Fruit fly (Drosophila melanogaster): ENCODE data around the gene CG43317.

Gene CG43317

dm6 chr3R:15827559-15827958 lies 6.7 kb downstream of the CG43317 start (continued):
- TF ChIP-seq Sox102F (GFP tag; optimal IDR thresholded peaks at IDR 0.05) (peak; percentile 77), CG8632 (GFP tag; optimal IDR thresholded peaks at IDR 0.05) (peak; percentile 63), OdsH (GFP tag; optimal IDR thresholded peaks at IDR 0.05) (peak; percentile 66), CG10669 (GFP tag; optimal IDR thresholded peaks at IDR 0.05) (peak; percentile 82), CG9139 (GFP tag; optimal IDR thresholded peaks at IDR 0.05) (peak; percentile 74), Eip78C (GFP tag) (peak; percentile 95), fd85E (GFP tag; optimal IDR thresholded peaks at IDR 0.05) (no peak), fd59A (GFP tag; optimal IDR thresholded peaks at IDR 0.05) (peak; percentile 72), CG3919 (GFP tag; optimal IDR thresholded peaks at IDR 0.05) (peak; percentile 77), lz (GFP tag; optimal IDR thresholded peaks at IDR 0.05) (peak; percentile 80), vri (GFP tag; optimal IDR thresholded peaks at IDR 0.05) (peak; percentile 45), CG8319 (GFP tag; optimal IDR thresholded peaks at IDR 0.05) (peak; percentile 50), CG31627 (GFP tag; optimal IDR thresholded peaks at IDR 0.05) (peak; percentile 81), Hr4 (GFP tag; optimal IDR thresholded peaks at IDR 0.05) (peak; percentile 63), achi (GFP tag; optimal IDR thresholded peaks at IDR 0.05) (peak; percentile 76), dac (GFP tag; optimal IDR thresholded peaks at IDR 0.05) (no peak), esn (GFP tag; optimal IDR thresholded peaks at IDR 0.05) (peak; percentile 80), Smox (GFP tag; optimal IDR thresholded peaks at IDR 0.05) (peak; percentile 77)

dm6 chr3R:15825521-15825920 lies 8.7 kb downstream of the CG43317 start, which contains the start of gene CG4576:
CG4576 (plus strand) TSS chr3R:15825747.
- TF ChIP-seq CG6808 (GFP tag; optimal IDR thresholded peaks at IDR 0.05) (peak; percentile 37), CG3032 (tag; optimal IDR thresholded peaks at IDR 0.05) (no peak), Eip78C (GFP tag) (peak; percentile 32), ss (GFP tag; optimal IDR thresholded peaks at IDR 0.05) (peak in 1 of 2 experiments; percentile 18)

- TF ChIP-seq Ets96B (tag; optimal IDR thresholded peaks at IDR 0.05) (no peak), CG7368 (GFP tag; optimal IDR thresholded peaks at IDR 0.05) (peak; percentile 33), CG6276 (GFP tag; optimal IDR thresholded peaks at IDR 0.05) (no peak), CG8319 (GFP tag; optimal IDR thresholded peaks at IDR 0.05) (no peak), lz (GFP tag; optimal IDR thresholded peaks at IDR 0.05) (peak; percentile 27), CG1621 (tag; optimal IDR thresholded peaks at IDR 0.05) (no peak), esn (GFP tag; optimal IDR thresholded peaks at IDR 0.05) (peak; percentile 52), svp (GFP tag) (peak; percentile 39), fkh (GFP tag; optimal IDR thresholded peaks at IDR 0.05) (no peak), dac (GFP tag; optimal IDR thresholded peaks at IDR 0.05) (no peak), CG15336 (GFP tag; IDR thresholded peaks at IDR 0.05) (peak; percentile 44), Hr4 (GFP tag; optimal IDR thresholded peaks at IDR 0.05) (peak; percentile 57), CG3919 (GFP tag; optimal IDR thresholded peaks at IDR 0.05) (no peak), CG8119 (GFP tag; IDR thresholded peaks at IDR 0.05) (peak; percentile 36; the same call in 1 of the 3 replicates), CG32006 (GFP tag; optimal IDR thresholded peaks at IDR 0.05) (no peak), Blimp-1 (GFP tag; optimal IDR thresholded peaks at IDR 0.05) (no peak), Met (GFP tag; optimal IDR thresholded peaks at IDR 0.05) (peak; percentile 31), CG11294 (GFP tag; IDR thresholded peaks at IDR 0.05) (no peak), CG6808 (GFP tag; optimal IDR thresholded peaks at IDR 0.05) (no peak), fd85E (GFP tag; optimal IDR thresholded peaks at IDR 0.05) (no peak), acj6 (GFP tag; optimal IDR thresholded peaks at IDR 0.05) (peak; percentile 30), CG11762 (GFP tag; optimal IDR thresholded peaks at IDR 0.05; ENCODE audit: insufficient read depth) (no peak), CG6854 (GFP tag; optimal IDR thresholded peaks at IDR 0.05) (no peak), Smox (GFP tag; optimal IDR thresholded peaks at IDR 0.05) (peak; percentile 24), dsx (GFP tag; optimal IDR thresholded peaks at IDR 0.05; ENCODE audit: poor library complexity, severe bottlenecking) (no peak), salr (GFP tag; optimal IDR thresholded peaks at IDR 0.05) (no peak), achi (GFP tag; optimal IDR thresholded peaks at IDR 0.05) (peak; percentile 43), eg (GFP tag; IDR thresholded peaks at IDR 0.05) (peak; percentile 54; the same call in 1 of the 3 replicates), CG34406 (GFP tag; optimal IDR thresholded peaks at IDR 0.05) (no peak), CG4318 (GFP tag; optimal IDR thresholded peaks at IDR 0.05) (no peak), CG6163 (GFP tag; IDR thresholded peaks at IDR 0.05) (peak; percentile 73), pdm3 (GFP tag; optimal IDR thresholded peaks at IDR 0.05) (peak; percentile 34), CG16779 (tag; optimal IDR thresholded peaks at IDR 0.05) (no peak), spab (GFP tag; optimal IDR thresholded peaks at IDR 0.05) (no peak), CG8632 (GFP tag; optimal IDR thresholded peaks at IDR 0.05) (no peak), vri (GFP tag; optimal IDR thresholded peaks at IDR 0.05) (no peak), CG11902 (GFP tag; optimal IDR thresholded peaks at IDR 0.05) (no peak)
Observed at dm6 chr3R:15816276-15816675, 17.9 kb downstream of the CG43317 start.

Data from whole organism, prepupa.